Fruit fly (Drosophila melanogaster) whole organism, wandering third instar larva: ENCODE results near the gene CG15255.

Experiments
- Abd-B ChIP-seq: fragments of >200 bp; optimal IDR thresholded peaks from 2 replicates; lab custom pipeline; 2017; ENCODE audit warnings: missing biosample characterization, missing genetic modification characterization
- CG32264 ChIP-seq: fragments of 200-800 bp; sonication (Bioruptor generic); optimal IDR thresholded peaks from 2 replicates; lab custom pipeline; 2016; ENCODE audit warnings: missing biosample characterization, missing genetic modification characterization
- GATAd ChIP-seq: sonication (Bioruptor generic); optimal IDR thresholded peaks from 2 replicates; lab custom pipeline; 2016; ENCODE audit warnings: missing biosample characterization, missing genetic modification characterization
- OdsH ChIP-seq: fragments of 200-800 bp; sonication (Bioruptor generic); optimal IDR thresholded peaks from 2 replicates; lab custom pipeline; 2016; ENCODE audit warnings: missing biosample characterization, mild to moderate bottlenecking, missing genetic modification characterization
- dl ChIP-seq, 2 experiments: fragments of 175-275, 200-275 bp in 1 of 2; fragments of 200-275 bp in 1 of 2; sonication (Bioruptor generic); optimal IDR thresholded peaks; lab custom pipeline; 2018; ENCODE audit warnings: mild to moderate bottlenecking in 2 of 2, missing biosample characterization in 2 of 2, missing genetic modification characterization in 2 of 2, moderate library complexity in 2 of 2; ENCODE audit not compliant: partially characterized antibody in 2 of 2, insufficient read depth in 1 of 2
- ey ChIP-seq: fragments of 200-800 bp; sonication (Bioruptor generic); optimal IDR thresholded peaks from 2 replicates; lab custom pipeline; 2016; ENCODE audit warnings: missing biosample characterization, missing genetic modification characterization
- pan ChIP-seq: fragments of >200 bp; optimal IDR thresholded peaks from 2 replicates; lab custom pipeline; 2017
- psq ChIP-seq: fragments of 200-800 bp; sonication (Bioruptor generic); optimal IDR thresholded peaks from 3 replicates; lab custom pipeline; 2017; ENCODE audit warnings: missing biosample characterization, mild to moderate bottlenecking, missing genetic modification characterization, moderate library complexity
- sage ChIP-seq: fragments of 200-800 bp; sonication (Bioruptor generic); optimal IDR thresholded peaks from 2 replicates; lab custom pipeline; 2016; ENCODE audit warnings: missing biosample characterization, mild to moderate bottlenecking, missing genetic modification characterization
- usp ChIP-seq: fragments of >200 bp; optimal IDR thresholded peaks from 2 replicates; lab custom pipeline; 2017; ENCODE audit warnings: missing biosample characterization, missing genetic modification characterization

dm6 chr2L:15613285-15613912 lies 1.9 kb upstream of the CG15255 start, which contains the start of gene Semp1:
- no peak for TF ChIP-seq dl (GFP tag; optimal IDR thresholded peaks at IDR 0.05; lab: Kevin White, UChicago; ENCODE audit: insufficient read depth in 1 of 2, partially characterized antibody in 2 of 2)
- TF ChIP-seq ey = no peak
- TF ChIP-seq sage (GFP tag; lab: Kevin White, UChicago) = no peak
- no peak for TF ChIP-seq OdsH (GFP tag; lab: Kevin White, UChicago)
- no peak for TF ChIP-seq pan (lab: Kevin White, UChicago)
- no peak for TF ChIP-seq psq (GFP tag; lab: Kevin White, UChicago)
- no peak for TF ChIP-seq GATAd (GFP tag; lab: Kevin White, UChicago)
- TF ChIP-seq Abd-B (GFP tag; lab: Kevin White, UChicago) = no peak
- TF ChIP-seq usp = no peak
- no peak for TF ChIP-seq CG32264 (GFP tag; lab: Kevin White, UChicago)
